Worm (Caenorhabditis elegans) whole organism, L3 larva: Measurements from ENCODE around the gene dsb-1.

Experiments
- nhr-25 ChIP-seq: sonication (generic microtip); optimal IDR thresholded peaks from 2 replicates; lab custom pipeline; 2017; ENCODE audit warnings: missing biosample characterization, missing genetic modification characterization
- pha-4 ChIP-seq: fragments of 150-350 bp; optimal IDR thresholded peaks from 2 replicates; lab custom pipeline; 2014; ENCODE audit warnings: missing biosample characterization, missing genetic modification reagents, missing genetic modification characterization
- skn-1 ChIP-seq: fragments of 150-350 bp; optimal IDR thresholded peaks from 2 replicates; lab custom pipeline; 2014; ENCODE audit warnings: missing biosample characterization, missing genetic modification characterization

DNA sequence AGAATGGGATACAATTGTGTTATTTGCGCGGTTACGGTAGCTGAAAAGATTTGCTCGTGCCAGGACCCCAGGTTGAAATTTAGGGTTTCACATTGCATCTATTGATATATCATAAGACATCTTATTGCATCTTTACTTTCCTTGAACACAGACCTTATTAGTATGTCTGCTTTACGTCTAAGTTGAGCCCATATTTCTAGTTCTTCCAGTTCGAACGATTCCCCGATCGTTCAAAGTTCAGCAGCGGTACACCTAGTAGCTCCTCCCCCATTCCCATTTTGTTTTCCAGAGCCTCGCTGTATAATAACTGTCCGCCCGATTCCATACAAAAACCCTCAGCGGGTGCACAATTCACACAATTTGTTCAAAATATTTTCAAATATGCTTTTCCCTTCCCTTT is 33.0 kb downstream of the dsb-1 start, which contains the start of gene C25G4.17:
- TF ChIP-seq pha-4 (tag; lab: Kevin White, UChicago) (no peak), skn-1 (tag; lab: Kevin White, UChicago) (no peak), nhr-25 (tag; lab: Kevin White, UChicago) (no peak)
